Fruit fly (Drosophila melanogaster): ENCODE data around the gene CG34177.
A peak's percentile ranks its signal among the peaks of the same experiment; 100 is the strongest.

CG34177 gene

DNA sequence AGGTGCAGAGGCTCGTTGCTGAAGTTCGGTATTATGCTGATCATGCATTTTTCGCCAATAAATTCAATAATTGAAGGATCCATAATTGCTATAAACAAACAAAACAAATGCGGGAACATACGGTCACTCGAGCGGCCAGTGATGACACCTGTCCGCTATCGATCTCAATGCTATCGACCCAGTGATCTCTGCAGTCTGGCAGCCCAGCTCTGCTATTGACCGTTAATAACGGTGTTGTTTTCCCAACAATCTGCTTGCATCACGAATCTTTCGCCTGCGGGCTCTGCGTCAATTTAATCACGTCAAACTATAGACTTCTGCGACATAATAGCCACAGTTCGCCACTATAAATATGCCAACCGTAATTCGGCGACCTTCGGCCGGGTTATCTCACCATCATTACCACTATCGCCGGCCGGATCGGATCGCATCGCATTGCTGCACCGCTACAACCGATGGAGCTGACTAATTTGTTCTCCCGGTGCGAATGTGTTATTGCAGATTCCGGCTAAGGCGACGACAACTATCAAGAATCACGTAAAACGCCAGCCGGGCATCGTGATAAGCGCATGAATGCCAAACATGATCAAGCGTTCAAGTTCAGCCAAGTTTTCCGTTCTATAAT is 46.7 kb upstream of the CG34177 start, which contains the start of gene Psf2 (continued):
- TF ChIP-seq CG7963 (GFP tag; IDR thresholded peaks at IDR 0.05; ENCODE audit: partially characterized antibody), result peak; percentile 57; the same call in 2 of the 3 replicates
- TF ChIP-seq CoRest (tag; optimal IDR thresholded peaks at IDR 0.05), result peak; percentile 51
- peak; percentile 16 for TF ChIP-seq mam (GFP tag; optimal IDR thresholded peaks at IDR 0.05)
- peak; percentile 63 for TF ChIP-seq CG1603 (tag; optimal IDR thresholded peaks at IDR 0.05)
- TF ChIP-seq CG9932 (GFP tag; IDR thresholded peaks at IDR 0.05), result peak; percentile 34; the same call in 1 of the 2 replicates
- no peak for TF ChIP-seq psq (GFP tag; optimal IDR thresholded peaks at IDR 0.05)
- peak; percentile 64 for TF ChIP-seq nerfin-2 (GFP tag; IDR thresholded peaks at IDR 0.05; ENCODE audit: partially characterized antibody)
- TF ChIP-seq sna (GFP tag; IDR thresholded peaks at IDR 0.05; ENCODE audit: partially characterized antibody), result 0 out of 2 replicates have a peak, but pooled peaks have one; percentile 25
- TF ChIP-seq crp (GFP tag; optimal IDR thresholded peaks at IDR 0.05), result peak in 1 of 2 experiments; percentile 27
- peak; percentile 1 for TF ChIP-seq CG8944 (GFP tag; optimal IDR thresholded peaks at IDR 0.05)
- peak; percentile 71 for TF ChIP-seq amos (GFP tag; IDR thresholded peaks at IDR 0.05; ENCODE audit: partially characterized antibody)
- TF ChIP-seq nau (GFP tag; optimal IDR thresholded peaks at IDR 0.05), result no peak
- TF ChIP-seq Dref (GFP tag; IDR thresholded peaks at IDR 0.05), result peak; percentile 91
- TF ChIP-seq bsh (GFP tag; optimal IDR thresholded peaks at IDR 0.05), result no peak
- no peak for TF ChIP-seq ap (GFP tag; IDR thresholded peaks at IDR 0.05)
- TF ChIP-seq CG2129 (GFP tag; IDR thresholded peaks at IDR 0.05; ENCODE audit: partially characterized antibody), result 0 out of 2 replicates have a peak, but pooled peaks have one; percentile 21
- TF ChIP-seq bbx (GFP tag; IDR thresholded peaks at IDR 0.05; ENCODE audit: partially characterized antibody), result peak; percentile 69
- peak; percentile 23 for TF ChIP-seq CG13624 (GFP tag; optimal IDR thresholded peaks at IDR 0.05)
- TF ChIP-seq Bgb (GFP tag; IDR thresholded peaks at IDR 0.05; ENCODE audit: partially characterized antibody), result peak; percentile 66
- TF ChIP-seq CG7556 (GFP tag; optimal IDR thresholded peaks at IDR 0.05), result no peak
- TF ChIP-seq vnd (GFP tag; IDR thresholded peaks at IDR 0.05; ENCODE audit: partially characterized antibody), result peak; percentile 45; the same call in 2 of the 3 replicates
- peak; percentile 43; the same call in 1 of the 2 replicates for TF ChIP-seq CG3847 (GFP tag; IDR thresholded peaks at IDR 0.05)
- peak; percentile 7 for TF ChIP-seq HmgZ (tag; optimal IDR thresholded peaks at IDR 0.05)
- peak; percentile 56 for TF ChIP-seq ato (GFP tag; IDR thresholded peaks at IDR 0.05; ENCODE audit: partially characterized antibody)
- TF ChIP-seq Eip74EF (GFP tag; optimal IDR thresholded peaks at IDR 0.05), result no peak
- TF ChIP-seq Sin3A (optimal IDR thresholded peaks at IDR 0.05), result peak; percentile 25
- peak; percentile 71 for TF ChIP-seq E2f2 (GFP tag; IDR thresholded peaks at IDR 0.05)
- TF ChIP-seq Scr (GFP tag; IDR thresholded peaks at IDR 0.05; ENCODE audit: partially characterized antibody), result peak; percentile 63
- TF ChIP-seq mld (GFP tag; IDR thresholded peaks at IDR 0.05; ENCODE audit: partially characterized antibody), result peak; percentile 42; the same call in 1 of the 3 replicates
- peak; percentile 37 for TF ChIP-seq trem (tag; optimal IDR thresholded peaks at IDR 0.05)
- TF ChIP-seq tna (GFP tag; IDR thresholded peaks at IDR 0.05; ENCODE audit: partially characterized antibody), result peak; percentile 47; the same call in 1 of the 2 replicates
- TF ChIP-seq CG14860 (GFP tag; IDR thresholded peaks at IDR 0.05; ENCODE audit: partially characterized antibody), result 0 out of 3 replicates have a peak, but pooled peaks have one; percentile 40
- TF ChIP-seq CG30431 (GFP tag; optimal IDR thresholded peaks at IDR 0.05), result no peak
- no peak for TF ChIP-seq odd (GFP tag; optimal IDR thresholded peaks at IDR 0.05)
- no peak for TF ChIP-seq CG17912 (GFP tag; optimal IDR thresholded peaks at IDR 0.05)
- peak; percentile 21 for TF ChIP-seq Lhr (GFP tag; optimal IDR thresholded peaks at IDR 0.05)
- peak; percentile 73 for TF ChIP-seq CG17186 (GFP tag; optimal IDR thresholded peaks at IDR 0.05)
- TF ChIP-seq prd (optimal IDR thresholded peaks at IDR 0.05), result no peak
- TF ChIP-seq prd (GFP tag; IDR thresholded peaks at IDR 0.05), result 0 out of 3 replicates have a peak, but pooled peaks have one; percentile 35
- peak; percentile 21; the same call in 1 of the 3 replicates for TF ChIP-seq row (GFP tag; IDR thresholded peaks at IDR 0.05)
- TF ChIP-seq vvl (GFP tag; IDR thresholded peaks at IDR 0.05), result 0 out of 2 replicates have a peak, but pooled peaks have one; percentile 27
- TF ChIP-seq unc-4 (GFP tag; IDR thresholded peaks at IDR 0.05; ENCODE audit: partially characterized antibody), result peak; percentile 50; the same call in 1 of the 2 replicates
- no peak for TF ChIP-seq CG12769 (tag; optimal IDR thresholded peaks at IDR 0.05)
- TF ChIP-seq CG17328 (GFP tag; IDR thresholded peaks at IDR 0.05), result no peak
- peak; percentile 52 for TF ChIP-seq gfzf (GFP tag; optimal IDR thresholded peaks at IDR 0.05)
- 0 out of 3 replicates have a peak, but pooled peaks have one; percentile 54 for TF ChIP-seq Opbp (GFP tag; IDR thresholded peaks at IDR 0.05; ENCODE audit: partially characterized antibody)

All from whole organism, embryonic.